Worm (Caenorhabditis elegans) whole organism, L2 larva: ENCODE results near the gene zig-5.

Experiments used
- F13H6.1 ChIP-seq: sonication (generic microtip); optimal IDR thresholded peaks from 2 replicates; lab custom pipeline; 2016; ENCODE audit warnings: missing genetic modification characterization, missing compliant biosample characterization
- R02D3.7 ChIP-seq: fragments of 150-350 bp; optimal IDR thresholded peaks from 2 replicates; lab custom pipeline; 2014; ENCODE audit warnings: missing biosample characterization, missing genetic modification characterization
- ZK546.5 ChIP-seq: sonication (generic microtip); optimal IDR thresholded peaks from 2 replicates; lab custom pipeline; 2017; ENCODE audit warnings: missing biosample characterization, missing genetic modification characterization
- alr-1 ChIP-seq: fragments of 150-350 bp; optimal IDR thresholded peaks from 2 replicates; lab custom pipeline; 2014; ENCODE audit warnings: missing biosample characterization, missing genetic modification characterization
- blmp-1 ChIP-seq: sonication (generic microtip); optimal IDR thresholded peaks from 2 replicates; lab custom pipeline; 2017; ENCODE audit warnings: missing genetic modification characterization, mild to moderate bottlenecking, missing compliant biosample characterization, antibody characterized with exemption, moderate library complexity; ENCODE audit not compliant: insufficient read depth
- ceh-16 ChIP-seq: fragments of 150-350 bp; optimal IDR thresholded peaks from 2 replicates; lab custom pipeline; 2014; ENCODE audit warnings: missing biosample characterization, missing genetic modification characterization
- crh-2 ChIP-seq: sonication (generic microtip); optimal IDR thresholded peaks from 2 replicates; lab custom pipeline; 2017; ENCODE audit warnings: missing biosample characterization, missing genetic modification characterization
- elt-3 ChIP-seq: sonication (generic microtip); optimal IDR thresholded peaks from 2 replicates; lab custom pipeline; 2017; ENCODE audit warnings: missing biosample characterization, missing genetic modification characterization
- fos-1 ChIP-seq: fragments of 150-350 bp; optimal IDR thresholded peaks from 2 replicates; lab custom pipeline; 2014; ENCODE audit warnings: missing biosample characterization, missing genetic modification characterization
- gmeb-1 ChIP-seq: fragments of 150-350 bp; optimal IDR thresholded peaks from 2 replicates; lab custom pipeline; 2014; ENCODE audit warnings: missing biosample characterization, missing genetic modification characterization
- lin-11 ChIP-seq: fragments of 150-350 bp; sonication (generic microtip); optimal IDR thresholded peaks from 2 replicates; lab custom pipeline; 2014; ENCODE audit warnings: missing biosample characterization, missing genetic modification characterization, inconsistent platforms, mixed read lengths
- lin-13 ChIP-seq: fragments of 150-350 bp; optimal IDR thresholded peaks from 2 replicates; lab custom pipeline; 2014; ENCODE audit warnings: missing biosample characterization, missing genetic modification reagents, missing genetic modification characterization
- lin-39 ChIP-seq: fragments of 150-350 bp; optimal IDR thresholded peaks from 2 replicates; lab custom pipeline; 2014; ENCODE audit warnings: missing biosample characterization, missing genetic modification reagents, missing genetic modification characterization
- mab-5 ChIP-seq: fragments of 150-350 bp; optimal IDR thresholded peaks from 2 replicates; lab custom pipeline; 2014; ENCODE audit warnings: missing biosample characterization, missing genetic modification characterization
- mbf-1 ChIP-seq: sonication (generic microtip); optimal IDR thresholded peaks from 2 replicates; lab custom pipeline; 2017; ENCODE audit warnings: missing biosample characterization, missing genetic modification characterization
- mdl-1 ChIP-seq, 2 experiments: fragments of 150-350 bp in 1 of 2; sonication (generic microtip) in 1 of 2; optimal IDR thresholded peaks; 2 replicates each; lab custom pipeline; 2017; ENCODE audit warnings: missing biosample characterization in 2 of 2, missing genetic modification characterization in 2 of 2
- nhr-10 ChIP-seq: sonication (generic microtip); optimal IDR thresholded peaks from 2 replicates; lab custom pipeline; 2017; ENCODE audit warnings: missing biosample characterization, missing genetic modification characterization
- nhr-11 ChIP-seq: fragments of 150-350 bp; optimal IDR thresholded peaks from 2 replicates; lab custom pipeline; 2014; ENCODE audit warnings: missing biosample characterization, missing genetic modification characterization
- nhr-12 ChIP-seq: fragments of 150-350 bp; optimal IDR thresholded peaks from 2 replicates; lab custom pipeline; 2014; ENCODE audit warnings: missing biosample characterization, missing genetic modification characterization
- nhr-129 ChIP-seq: fragments of 150-350 bp; optimal IDR thresholded peaks from 2 replicates; lab custom pipeline; 2014; ENCODE audit warnings: missing biosample characterization, missing genetic modification characterization
- nhr-21 ChIP-seq: fragments of 150-350 bp; optimal IDR thresholded peaks from 2 replicates; lab custom pipeline; 2014; ENCODE audit warnings: missing biosample characterization, missing genetic modification characterization
- nhr-23 ChIP-seq: fragments of 150-350 bp; optimal IDR thresholded peaks from 2 replicates; lab custom pipeline; 2014; ENCODE audit warnings: missing biosample characterization, missing genetic modification reagents, missing genetic modification characterization
- nhr-237 ChIP-seq: fragments of 150-350 bp; optimal IDR thresholded peaks from 2 replicates; lab custom pipeline; 2014; ENCODE audit warnings: missing biosample characterization, missing genetic modification characterization
- nhr-25 ChIP-seq: fragments of 150-350 bp; sonication (generic microtip); optimal IDR thresholded peaks from 3 replicates; lab custom pipeline; 2014; ENCODE audit warnings: missing biosample characterization, missing genetic modification characterization
- nhr-6 ChIP-seq: fragments of 150-350 bp; optimal IDR thresholded peaks from 2 replicates; lab custom pipeline; 2014; ENCODE audit warnings: missing biosample characterization, missing genetic modification characterization
- peb-1 ChIP-seq: fragments of 150-350 bp; optimal IDR thresholded peaks from 2 replicates; lab custom pipeline; 2014; ENCODE audit warnings: missing biosample characterization, missing genetic modification characterization
- sem-4 ChIP-seq: fragments of 150-350 bp; optimal IDR thresholded peaks from 2 replicates; lab custom pipeline; 2014; ENCODE audit warnings: missing biosample characterization, missing genetic modification reagents, missing genetic modification characterization
- skn-1 ChIP-seq: sonication (generic microtip); optimal IDR thresholded peaks from 2 replicates; lab custom pipeline; 2017; ENCODE audit warnings: missing biosample characterization, missing genetic modification characterization
- sma-3 ChIP-seq: sonication (generic microtip); optimal IDR thresholded peaks from 2 replicates; lab custom pipeline; 2016; ENCODE audit warnings: missing genetic modification reagents, missing genetic modification characterization, missing compliant biosample characterization
- sma-9 ChIP-seq, 2 experiments: fragments of 150-350 bp in 1 of 2; sonication (generic microtip) in 1 of 2; optimal IDR thresholded peaks; 2 replicates each; lab custom pipeline; 2014 to 2016; ENCODE audit warnings: missing genetic modification characterization in 2 of 2, mild to moderate bottlenecking in 1 of 2, missing biosample characterization in 1 of 2, missing compliant biosample characterization in 1 of 2, missing genetic modification reagents in 1 of 2, moderate library complexity in 1 of 2
- snpc-4 ChIP-seq: fragments of 150-350 bp; optimal IDR thresholded peaks from 2 replicates; lab custom pipeline; 2014; ENCODE audit warnings: missing biosample characterization, missing genetic modification characterization
- unc-39 ChIP-seq: fragments of 150-350 bp; optimal IDR thresholded peaks from 2 replicates; lab custom pipeline; 2014; ENCODE audit warnings: missing biosample characterization, missing genetic modification characterization
- ztf-1 ChIP-seq: fragments of 200-800 bp; sonication (Bioruptor generic); conservative IDR thresholded peaks from 2 replicates; pipeline ENCODE4 v1.3.6; 2022; ENCODE audit warnings: missing genetic modification characterization, missing compliant biosample characterization
- ztf-11 ChIP-seq: sonication (generic microtip); optimal IDR thresholded peaks from 2 replicates; lab custom pipeline; 2017; ENCODE audit warnings: missing biosample characterization, missing genetic modification characterization
- ztf-4 ChIP-seq: fragments of 150-350 bp; optimal IDR thresholded peaks from 2 replicates; lab custom pipeline; 2014; ENCODE audit warnings: missing biosample characterization, missing genetic modification characterization

zig-5 gene

DNA sequence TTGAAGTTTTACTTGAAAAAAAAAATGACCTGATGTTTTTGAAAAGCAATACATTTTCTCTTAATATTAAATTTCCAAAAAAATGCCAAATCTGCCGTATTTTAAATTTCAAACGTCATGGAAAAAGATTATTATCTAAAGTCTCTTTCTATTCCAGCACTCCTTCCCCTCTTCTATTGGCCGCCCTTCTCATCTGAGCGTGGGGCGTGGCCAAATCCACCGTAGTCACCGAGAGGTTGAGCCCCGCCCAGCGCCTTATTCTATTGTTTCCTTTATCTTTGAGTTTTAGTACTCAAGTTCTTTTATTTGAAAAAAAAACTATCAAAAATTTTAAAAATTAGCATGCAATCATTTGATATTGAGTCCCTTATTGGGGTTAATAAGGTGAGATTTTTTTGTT is 33.3 kb downstream of the zig-5 start, which contains the start of gene vab-7:
vab-7 (plus strand) TSS at position 301 of the 400 bp plus-strand sequence.
- TF ChIP-seq skn-1 (no peak), nhr-12 (no peak), lin-39 (no peak), F13H6.1 (tag; lab: Kevin White, UChicago) (no peak), nhr-129 (tag; lab: Kevin White, UChicago) (no peak), mbf-1 (tag; lab: Kevin White, UChicago) (no peak), nhr-23 (no peak), R02D3.7 (no peak), ZK546.5 (tag; lab: Kevin White, UChicago) (no peak), unc-39 (tag; lab: Kevin White, UChicago) (no peak), sem-4 (tag; lab: Kevin White, UChicago) (no peak), snpc-4 (no peak), mab-5 (tag; lab: Kevin White, UChicago) (no peak)

DNA sequence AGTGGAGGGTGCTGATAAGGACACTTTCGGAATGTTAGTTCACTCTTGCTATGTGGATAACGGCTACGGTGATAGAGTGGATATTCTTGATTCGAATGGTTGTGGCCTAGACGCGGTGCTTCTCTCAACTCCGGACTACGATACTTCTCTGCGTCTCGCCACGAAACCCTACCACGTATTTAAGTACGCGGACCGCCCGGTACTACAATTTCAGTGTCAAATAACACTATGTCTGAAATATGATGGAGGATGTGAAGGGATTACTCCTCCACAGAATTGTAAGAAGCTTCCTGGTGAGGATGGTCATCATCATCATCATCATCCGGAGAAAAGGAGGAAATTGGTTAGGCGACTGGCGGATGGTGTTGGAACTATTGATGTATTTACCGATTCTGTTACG is 38.3 kb downstream of the zig-5 start:
- TF ChIP-seq gmeb-1 (tag; lab: Kevin White, UChicago): no peak
- no peak for TF ChIP-seq nhr-237 (tag; lab: Kevin White, UChicago)
- TF ChIP-seq fos-1 (tag; lab: Kevin White, UChicago): no peak
- no peak for TF ChIP-seq ztf-11 (tag; lab: Kevin White, UChicago)
- no peak for TF ChIP-seq nhr-11 (tag; lab: Kevin White, UChicago)
- TF ChIP-seq mdl-1 (tag; optimal IDR thresholded peaks at IDR 0.05; lab: Kevin White, UChicago): no peak
- no peak for TF ChIP-seq nhr-6 (tag; lab: Kevin White, UChicago)
- TF ChIP-seq nhr-12: no peak
- no peak for TF ChIP-seq elt-3
- no peak for TF ChIP-seq unc-39 (tag; lab: Kevin White, UChicago)
- no peak for TF ChIP-seq lin-39
- no peak for TF ChIP-seq nhr-129 (tag; lab: Kevin White, UChicago)
- TF ChIP-seq ZK546.5 (tag; lab: Kevin White, UChicago): no peak
- no peak for TF ChIP-seq sma-9 (GFP tag; optimal IDR thresholded peaks at IDR 0.05; lab: Kevin White, UChicago)
- TF ChIP-seq sma-9 (tag; optimal IDR thresholded peaks at IDR 0.05; lab: Kevin White, UChicago): no peak
- TF ChIP-seq nhr-10 (tag; lab: Kevin White, UChicago): no peak
- TF ChIP-seq F13H6.1 (tag; lab: Kevin White, UChicago): no peak
- no peak for TF ChIP-seq lin-13 (GFP tag; lab: Kevin White, UChicago)

DNA sequence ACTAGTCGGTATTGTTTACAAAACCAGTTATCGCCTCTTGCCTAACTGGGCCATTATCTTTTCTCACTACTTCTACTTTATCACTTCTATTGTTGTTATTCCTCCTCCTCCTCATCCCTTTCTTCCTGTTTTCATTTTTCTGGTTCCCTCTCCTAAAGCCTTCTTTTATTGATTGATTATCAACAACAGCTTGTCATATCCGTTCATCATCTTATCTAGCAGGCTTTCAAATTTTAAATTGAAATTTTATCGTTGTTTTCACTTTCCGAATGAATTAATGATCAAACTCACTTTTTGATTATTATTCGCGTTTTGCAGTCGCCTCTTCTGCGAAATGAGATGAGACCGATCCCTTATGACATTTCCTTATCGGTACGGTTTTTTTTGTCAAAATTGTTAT is 42.1 kb downstream of the zig-5 start, which contains the start of gene cut-6:
cut-6 (plus strand) TSS at position 301 of the 400 bp plus-strand sequence.
- TF ChIP-seq alr-1 (tag; lab: Kevin White, UChicago) (no peak), nhr-237 (tag; lab: Kevin White, UChicago) (no peak), blmp-1 (tag; lab: Kevin White, UChicago) (no peak), nhr-10 (tag; lab: Kevin White, UChicago) (no peak), skn-1 (no peak), ztf-11 (tag; lab: Kevin White, UChicago) (no peak), crh-2 (tag; lab: Kevin White, UChicago) (no peak), peb-1 (tag; lab: Kevin White, UChicago) (no peak), ZK546.5 (tag; lab: Kevin White, UChicago) (no peak), R02D3.7 (no peak), nhr-23 (no peak), sma-3 (GFP tag; lab: Kevin White, UChicago) (no peak), mbf-1 (tag; lab: Kevin White, UChicago) (no peak), sem-4 (tag; lab: Kevin White, UChicago) (no peak), lin-11 (no peak), snpc-4 (no peak)
- TF ChIP-seq, all 48 proteins: peak for 0

DNA sequence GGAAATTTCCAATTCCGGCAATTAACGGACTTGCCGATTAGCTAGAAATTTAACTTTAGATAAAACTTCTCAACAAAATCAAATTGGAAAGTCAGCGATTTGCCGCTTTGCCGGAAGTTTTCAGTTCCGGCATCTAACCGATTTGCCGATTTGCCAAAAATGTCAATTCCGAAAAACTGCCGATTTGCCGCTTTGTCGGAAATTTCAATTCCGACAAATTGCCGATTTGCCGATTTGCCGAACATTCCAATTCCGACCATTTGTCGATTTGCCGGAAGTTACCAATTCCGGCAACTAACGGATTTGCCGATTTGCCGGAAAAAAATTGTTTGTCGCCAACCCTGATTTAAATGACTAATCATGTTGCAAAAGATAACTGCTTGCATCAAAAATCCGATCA is 44.1 kb downstream of the zig-5 start:
- TF ChIP-seq lin-11 (no peak), skn-1 (no peak), ZK546.5 (tag; lab: Kevin White, UChicago) (no peak)

DNA sequence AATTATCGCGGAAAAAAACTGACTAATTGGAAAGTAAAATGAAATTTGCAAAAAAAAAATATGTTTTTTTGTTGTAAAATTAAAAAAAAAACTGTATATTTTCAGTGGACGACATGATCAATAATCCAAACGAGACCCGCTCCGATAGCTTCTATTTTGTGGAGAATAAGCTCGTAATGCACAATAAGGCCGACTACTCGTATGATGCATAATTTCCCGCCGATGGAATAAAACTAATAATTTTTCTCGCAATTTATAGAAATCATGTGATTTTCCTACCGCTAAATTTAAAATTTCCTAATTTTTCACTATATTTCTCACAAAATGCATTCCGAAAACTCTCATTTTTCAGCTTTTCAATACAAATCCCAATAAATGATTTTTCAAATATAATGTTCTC is 44.8 kb downstream of the zig-5 start:
- no peak for TF ChIP-seq nhr-23
- no peak for TF ChIP-seq ztf-4 (tag; lab: Kevin White, UChicago)
- TF ChIP-seq ceh-16 (tag; lab: Kevin White, UChicago): no peak
- TF ChIP-seq alr-1 (tag; lab: Kevin White, UChicago): no peak
- no peak for TF ChIP-seq nhr-12
- no peak for TF ChIP-seq nhr-237 (tag; lab: Kevin White, UChicago)
- TF ChIP-seq lin-11: no peak
- TF ChIP-seq ztf-1: no peak
- TF ChIP-seq sem-4 (tag; lab: Kevin White, UChicago): no peak
- no peak for TF ChIP-seq peb-1 (tag; lab: Kevin White, UChicago)
- TF ChIP-seq nhr-21 (tag; lab: Kevin White, UChicago): no peak
- TF ChIP-seq nhr-25 (tag; lab: Kevin White, UChicago): peak; percentile 95
- TF ChIP-seq ztf-11 (tag; lab: Kevin White, UChicago): no peak
- no peak for TF ChIP-seq R02D3.7
- TF ChIP-seq gmeb-1 (tag; lab: Kevin White, UChicago): peak; percentile 43
- TF ChIP-seq sma-9 (GFP tag; optimal IDR thresholded peaks at IDR 0.05; lab: Kevin White, UChicago): no peak
- no peak for TF ChIP-seq sma-9 (tag; optimal IDR thresholded peaks at IDR 0.05; lab: Kevin White, UChicago)
- TF ChIP-seq lin-13 (GFP tag; lab: Kevin White, UChicago): no peak
